Worm (Caenorhabditis elegans) whole organism, L4 larva: ENCODE measurements around the gene let-99.

ENCODE experiments used
- F26F4.8 ChIP-seq: fragments of 200-800 bp; sonication (Bioruptor generic); conservative IDR thresholded peaks from 2 replicates; pipeline ENCODE4 v1.3.6; 2022; ENCODE audit warnings: missing genetic modification characterization, missing compliant biosample characterization
- F37D6.2 ChIP-seq: sonication (generic microtip); optimal IDR thresholded peaks from 2 replicates; lab custom pipeline; 2016; ENCODE audit warnings: mild to moderate bottlenecking, missing genetic modification characterization, missing compliant biosample characterization
- F44E2.7 ChIP-seq: fragments of 200-800 bp; sonication (Bioruptor generic); IDR thresholded peaks from 2 replicates; pipeline ENCODE4 v2.1.2; 2022; ENCODE audit warnings: missing genetic modification characterization, missing compliant biosample characterization
- T20F7.1 ChIP-seq: fragments of 200-800 bp; sonication (Bioruptor generic); optimal IDR thresholded peaks from 2 replicates; lab custom pipeline; 2018; ENCODE audit warnings: mild to moderate bottlenecking, missing genetic modification characterization, missing compliant biosample characterization
- T26A8.4 ChIP-seq: fragments of 200-800 bp; sonication (Bioruptor generic); IDR thresholded peaks from 2 replicates; pipeline ENCODE4 v1.3.6; 2022; ENCODE audit warnings: missing genetic modification characterization, missing compliant biosample characterization
- Y5F2A.4 ChIP-seq: fragments of 200-800 bp; sonication (Bioruptor generic); optimal IDR thresholded peaks from 2 replicates; lab custom pipeline; 2018; ENCODE audit warnings: mild to moderate bottlenecking, missing genetic modification characterization, missing compliant biosample characterization
- aly-2 ChIP-seq: sonication (generic microtip); optimal IDR thresholded peaks from 2 replicates; lab custom pipeline; 2018; ENCODE audit warnings: missing biosample characterization, missing genetic modification characterization
- ama-1 ChIP-seq: fragments of 150-350 bp; optimal IDR thresholded peaks from 2 replicates; lab custom pipeline; 2014; ENCODE audit warnings: inconsistent platforms, mixed read lengths
- arid-1 ChIP-seq: fragments of 200-800 bp; sonication (Bioruptor generic); conservative IDR thresholded peaks from 2 replicates; pipeline ENCODE4 v1.3.6; 2022; ENCODE audit warnings: missing genetic modification reagents, missing genetic modification characterization, missing compliant biosample characterization
- attf-4 ChIP-seq: sonication (generic microtip); optimal IDR thresholded peaks from 3 replicates; lab custom pipeline; 2017; ENCODE audit warnings: missing biosample characterization, missing genetic modification characterization
- ceh-20 ChIP-seq: fragments of 200-800 bp; sonication (Bioruptor generic); IDR thresholded peaks from 2 replicates; pipeline ENCODE4 v1.3.6; 2022; ENCODE audit warnings: missing genetic modification reagents, missing genetic modification characterization, missing compliant biosample characterization
- ceh-32 ChIP-seq: sonication (generic microtip); optimal IDR thresholded peaks from 2 replicates; lab custom pipeline; 2016; ENCODE audit warnings: mild to moderate bottlenecking, missing genetic modification characterization, missing compliant biosample characterization; ENCODE audit not compliant: poor library complexity
- ceh-44 ChIP-seq: fragments of 200-800 bp; sonication (Bioruptor generic); IDR thresholded peaks from 2 replicates; pipeline ENCODE4 v1.3.6; 2022; ENCODE audit warnings: missing genetic modification reagents, missing genetic modification characterization, missing compliant biosample characterization
- ceh-62 ChIP-seq: sonication (generic microtip); optimal IDR thresholded peaks from 2 replicates; lab custom pipeline; 2017; ENCODE audit warnings: missing biosample characterization, missing genetic modification characterization
- cey-2 ChIP-seq: sonication (generic microtip); optimal IDR thresholded peaks from 3 replicates; lab custom pipeline; 2017; ENCODE audit warnings: missing genetic modification characterization, mild to moderate bottlenecking, missing compliant biosample characterization, antibody characterized with exemption, borderline replicate concordance; ENCODE audit not compliant: insufficient read depth
- ctbp-1 ChIP-seq: fragments of 200-800 bp; sonication (Bioruptor generic); IDR thresholded peaks from 2 replicates; pipeline ENCODE4 v1.3.6; 2022; ENCODE audit warnings: missing genetic modification reagents, missing genetic modification characterization, missing compliant biosample characterization
- daf-12 ChIP-seq: fragments of 150-350 bp; optimal IDR thresholded peaks from 2 replicates; lab custom pipeline; 2014; ENCODE audit warnings: missing biosample characterization, missing genetic modification reagents, missing genetic modification characterization
- dmd-8 ChIP-seq: fragments of 200-800 bp; sonication (Bioruptor generic); IDR thresholded peaks from 2 replicates; pipeline ENCODE4 v1.3.6; 2022; ENCODE audit warnings: missing genetic modification characterization, missing compliant biosample characterization
- dpl-1 ChIP-seq: fragments of 150-350 bp; optimal IDR thresholded peaks from 2 replicates; lab custom pipeline; 2014; ENCODE audit warnings: missing biosample characterization, missing genetic modification reagents, missing genetic modification characterization
- dve-1 ChIP-seq: sonication (generic microtip); optimal IDR thresholded peaks from 2 replicates; lab custom pipeline; 2017; ENCODE audit warnings: antibody characterized with exemption, mild to moderate bottlenecking, missing genetic modification characterization, missing compliant biosample characterization; ENCODE audit not compliant: insufficient read depth
- gei-8 ChIP-seq: fragments of 200-800 bp; sonication (Bioruptor generic); optimal IDR thresholded peaks from 2 replicates; lab custom pipeline; 2018; ENCODE audit warnings: mild to moderate bottlenecking, missing genetic modification characterization, missing compliant biosample characterization
- hmg-1.1 ChIP-seq: fragments of 200-800 bp; sonication (Bioruptor generic); IDR thresholded peaks from 2 replicates; pipeline ENCODE4 v1.3.6; 2022; ENCODE audit warnings: missing genetic modification reagents, missing genetic modification characterization, missing compliant biosample characterization
- lir-3 ChIP-seq: sonication (generic microtip); optimal IDR thresholded peaks from 2 replicates; lab custom pipeline; 2016; ENCODE audit warnings: mild to moderate bottlenecking, missing genetic modification characterization, missing compliant biosample characterization
- lsy-2 ChIP-seq, 2 experiments: fragments of 150-350 bp in 1 of 2; sonication (generic microtip) in 1 of 2; optimal IDR thresholded peaks; 2 replicates each; lab custom pipeline; 2014 to 2017; ENCODE audit warnings: missing biosample characterization in 2 of 2, missing genetic modification characterization in 2 of 2
- mep-1 ChIP-seq: fragments of 150-350 bp; sonication (generic microtip); optimal IDR thresholded peaks from 3 replicates; lab custom pipeline; 2014; ENCODE audit warnings: missing biosample characterization, missing genetic modification characterization
- mes-2 ChIP-seq: sonication (generic microtip); optimal IDR thresholded peaks from 2 replicates; lab custom pipeline; 2016; ENCODE audit warnings: missing genotype, mild to moderate bottlenecking, missing genetic modification characterization, missing compliant biosample characterization; ENCODE audit not compliant: poor library complexity, severe bottlenecking
- mxl-3 ChIP-seq: fragments of 200-800 bp; sonication (Bioruptor generic); optimal IDR thresholded peaks from 2 replicates; lab custom pipeline; 2018; ENCODE audit warnings: mild to moderate bottlenecking, missing genetic modification characterization, missing compliant biosample characterization
- nhr-10 ChIP-seq: fragments of 150-350 bp; optimal IDR thresholded peaks from 2 replicates; lab custom pipeline; 2014; ENCODE audit warnings: missing biosample characterization, missing genetic modification characterization
- nhr-102 ChIP-seq: sonication (generic microtip); optimal IDR thresholded peaks from 2 replicates; lab custom pipeline; 2016; ENCODE audit warnings: mild to moderate bottlenecking, missing genetic modification characterization, moderate library complexity, missing compliant biosample characterization
- nhr-11 ChIP-seq: fragments of 150-350 bp; optimal IDR thresholded peaks from 2 replicates; lab custom pipeline; 2014; ENCODE audit warnings: missing biosample characterization, missing genetic modification characterization
- nhr-25 ChIP-seq: sonication (generic microtip); optimal IDR thresholded peaks from 2 replicates; lab custom pipeline; 2017; ENCODE audit warnings: missing genetic modification characterization, mild to moderate bottlenecking, missing compliant biosample characterization, antibody characterized with exemption, moderate library complexity, borderline replicate concordance; ENCODE audit not compliant: insufficient read depth
- nhr-42 ChIP-seq: fragments of 200-800 bp; sonication (Bioruptor generic); IDR thresholded peaks from 2 replicates; pipeline ENCODE4 v1.3.6; 2022; ENCODE audit warnings: missing genetic modification characterization, missing compliant biosample characterization
- nhr-76 ChIP-seq: fragments of 150-350 bp; optimal IDR thresholded peaks from 2 replicates; lab custom pipeline; 2014; ENCODE audit warnings: missing biosample characterization, missing genetic modification characterization
- pha-4 ChIP-seq, 2 experiments: fragments of 150-350 bp in 1 of 2; fragments of 200-800 bp in 1 of 2; sonication (Bioruptor generic) in 1 of 2; IDR thresholded peaks in 1 of 2; optimal IDR thresholded peaks in 1 of 2; 2 replicates each; pipeline versions ENCODE4 v1.3.6 to Lab custom; 2014 to 2022; ENCODE audit warnings: missing genetic modification characterization in 2 of 2, missing genetic modification reagents in 2 of 2, missing biosample characterization in 1 of 2, missing compliant biosample characterization in 1 of 2
- php-3 ChIP-seq: fragments of 200-800 bp; sonication (Bioruptor generic); IDR thresholded peaks from 2 replicates; pipeline ENCODE4 v1.3.6; 2022; ENCODE audit warnings: missing genetic modification reagents, missing genetic modification characterization, missing compliant biosample characterization
- pqm-1 ChIP-seq: sonication (generic microtip); optimal IDR thresholded peaks from 2 replicates; lab custom pipeline; 2017; ENCODE audit warnings: missing biosample characterization, missing genetic modification characterization
- rbr-2 ChIP-seq: sonication (generic microtip); optimal IDR thresholded peaks from 2 replicates; lab custom pipeline; 2016; ENCODE audit warnings: missing genotype, missing genetic modification characterization, missing compliant biosample characterization
- sdz-12 ChIP-seq: fragments of 200-800 bp; sonication (Bioruptor generic); optimal IDR thresholded peaks from 2 replicates; lab custom pipeline; 2018; ENCODE audit warnings: mild to moderate bottlenecking, missing genetic modification characterization, missing compliant biosample characterization
- set-16 ChIP-seq: fragments of 200-800 bp; sonication (Bioruptor generic); IDR thresholded peaks from 2 replicates; pipeline ENCODE4 v1.3.6; 2022; ENCODE audit warnings: missing genetic modification reagents, missing genetic modification characterization, missing compliant biosample characterization
- skn-1 ChIP-seq: fragments of 150-350 bp; optimal IDR thresholded peaks from 2 replicates; lab custom pipeline; 2014; ENCODE audit warnings: missing biosample characterization, missing genetic modification characterization
- spr-1 ChIP-seq: sonication (generic microtip); optimal IDR thresholded peaks from 2 replicates; lab custom pipeline; 2016; ENCODE audit warnings: mild to moderate bottlenecking, missing genetic modification characterization, missing compliant biosample characterization
- spr-3 ChIP-seq: fragments of 200-800 bp; sonication (Bioruptor generic); optimal IDR thresholded peaks from 2 replicates; lab custom pipeline; 2018; ENCODE audit warnings: mild to moderate bottlenecking, missing genetic modification characterization, missing compliant biosample characterization
- unc-130 ChIP-seq: sonication (generic microtip); optimal IDR thresholded peaks from 2 replicates; lab custom pipeline; 2016; ENCODE audit warnings: missing genetic modification reagents, missing genetic modification characterization, missing compliant biosample characterization
- unc-39 ChIP-seq: sonication (generic microtip); optimal IDR thresholded peaks from 2 replicates; lab custom pipeline; 2017; ENCODE audit warnings: missing biosample characterization, missing genetic modification characterization
- unc-62 ChIP-seq, 3 experiments: fragments of 150-350 bp in 1 of 3; sonication (generic microtip); optimal IDR thresholded peaks in 2 of 3; peaks in 1 of 3; 1 replicate in 1 of 3; 2 replicates in 2 of 3; lab custom pipeline; 2014 to 2017; ENCODE audit warnings: missing biosample characterization in 3 of 3, missing genetic modification characterization in 3 of 3, missing genetic modification reagents in 3 of 3, missing genotype in 1 of 3
- vab-7 ChIP-seq: fragments of 200-800 bp; sonication (Bioruptor generic); IDR thresholded peaks from 2 replicates; pipeline ENCODE4 v1.3.6; 2022; ENCODE audit warnings: missing genetic modification reagents, missing genetic modification characterization, missing compliant biosample characterization
- zfp-2 ChIP-seq: sonication (generic microtip); optimal IDR thresholded peaks from 2 replicates; lab custom pipeline; 2016; ENCODE audit warnings: mild to moderate bottlenecking, missing genetic modification characterization, missing compliant biosample characterization
- zip-11 ChIP-seq: fragments of 200-800 bp; sonication (Bioruptor generic); IDR thresholded peaks from 2 replicates; pipeline ENCODE4 v1.3.6; 2022; ENCODE audit warnings: missing genetic modification characterization, missing compliant biosample characterization
- zip-2 ChIP-seq: fragments of 150-350 bp; optimal IDR thresholded peaks from 2 replicates; lab custom pipeline; 2014; ENCODE audit warnings: missing biosample characterization, missing genetic modification characterization
- ztf-11 ChIP-seq: fragments of 150-350 bp; optimal IDR thresholded peaks from 2 replicates; lab custom pipeline; 2014; ENCODE audit warnings: missing biosample characterization, missing genetic modification characterization

let-99 gene

ce11 chrIV:12594574-12594973 lies 26.9 kb downstream of the let-99 start:
- TF ChIP-seq nhr-10 (no peak), T20F7.1 (GFP tag; lab: Kevin White, UChicago) (peak; percentile 60), ceh-20 (GFP tag; lab: Robert Waterston, UW) (peak; percentile 78), F26F4.8 (GFP tag; lab: Robert Waterston, UW) (peak; percentile 79), nhr-11 (tag; lab: Kevin White, UChicago) (peak; percentile 22), aly-2 (tag; lab: Kevin White, UChicago) (no peak), T26A8.4 (GFP tag; lab: Robert Waterston, UW) (peak; percentile 79), set-16 (GFP tag; lab: Robert Waterston, UW) (peak; percentile 61), spr-1 (tag; lab: Kevin White, UChicago) (peak; percentile 66), nhr-25 (tag; lab: Kevin White, UChicago) (no peak), dpl-1 (GFP tag; lab: Kevin White, UChicago) (peak; percentile 38), F44E2.7 (GFP tag; lab: Robert Waterston, UW) (peak; percentile 72; the same call in 1 of the 2 replicates), gei-8 (peak; percentile 41), unc-39 (tag; lab: Kevin White, UChicago) (no peak), pha-4 (GFP tag; IDR thresholded peaks at IDR 0.05; lab: Robert Waterston, UW) (peak; percentile 94), pha-4 (tag; optimal IDR thresholded peaks at IDR 0.05; lab: Kevin White, UChicago) (no peak), zfp-2 (peak; percentile 44), lsy-2 (tag; optimal IDR thresholded peaks at IDR 0.05; lab: Kevin White, UChicago) (no peak), php-3 (peak; percentile 67), F37D6.2 (peak; percentile 47), unc-62 (GFP tag; optimal IDR thresholded peaks at IDR 0.05 in 1 of 2; lab: Kevin White, UChicago) (no peak), unc-62 (tag; optimal IDR thresholded peaks at IDR 0.05; lab: Kevin White, UChicago) (no peak), attf-4 (no peak), sdz-12 (GFP tag; lab: Kevin White, UChicago) (peak; percentile 53), lir-3 (tag; lab: Kevin White, UChicago) (peak; percentile 13), nhr-42 (GFP tag; lab: Robert Waterston, UW) (peak; percentile 65; the same call in 1 of the 2 replicates), dmd-8 (GFP tag; lab: Robert Waterston, UW) (peak; percentile 86), daf-12 (tag; lab: Kevin White, UChicago) (no peak), mes-2 (tag; lab: Kevin White, UChicago) (peak; percentile 85), nhr-76 (tag; lab: Kevin White, UChicago) (no peak), unc-130 (peak; percentile 71), mxl-3 (GFP tag; lab: Kevin White, UChicago) (peak; percentile 46), ztf-11 (tag; lab: Kevin White, UChicago) (no peak), vab-7 (peak; percentile 93), ctbp-1 (peak; percentile 65), pqm-1 (no peak), dve-1 (tag; lab: Kevin White, UChicago) (peak; percentile 56), spr-3 (GFP tag; lab: Kevin White, UChicago) (peak; percentile 74), nhr-102 (tag; lab: Kevin White, UChicago) (peak; percentile 81), rbr-2 (tag; lab: Kevin White, UChicago) (peak; percentile 83), arid-1 (GFP tag; lab: Robert Waterston, UW) (peak; percentile 87), zip-11 (no peak), ceh-44 (GFP tag; lab: Robert Waterston, UW) (peak; percentile 74; the same call in 1 of the 2 replicates), Y5F2A.4 (GFP tag; lab: Kevin White, UChicago) (peak; percentile 28), ceh-62 (no peak), mep-1 (tag; lab: Kevin White, UChicago) (peak; percentile 75), hmg-1.1 (GFP tag; lab: Robert Waterston, UW) (peak; percentile 97), ama-1 (lab: Kevin White, UChicago) (no peak), zip-2 (tag; lab: Kevin White, UChicago) (no peak), skn-1 (no peak), ceh-32 (tag; lab: Kevin White, UChicago) (peak; percentile 42), cey-2 (no peak)
